Fruit fly (Drosophila melanogaster) whole organism, embryonic: ENCODE results near the gene eIF4A.

ENCODE experiments used
- CG10274 ChIP-seq: fragments of 200-800 bp; sonication (Bioruptor generic); optimal IDR thresholded peaks from 3 replicates; lab custom pipeline; 2017; ENCODE audit warnings: missing biosample characterization, mild to moderate bottlenecking, missing genetic modification characterization
- CG10979 ChIP-seq: fragments of 200-800 bp; sonication (Bioruptor generic); optimal IDR thresholded peaks from 2 replicates; lab custom pipeline; 2018; ENCODE audit warnings: missing biosample characterization, mild to moderate bottlenecking, missing genetic modification characterization, moderate library complexity
- CG11398 ChIP-seq: fragments of 200-800 bp; sonication (Bioruptor generic); optimal IDR thresholded peaks from 2 replicates; lab custom pipeline; 2016; ENCODE audit warnings: missing biosample characterization, missing genetic modification characterization
- CG11504 ChIP-seq: fragments of 200-800 bp; sonication (Bioruptor generic); optimal IDR thresholded peaks from 3 replicates; lab custom pipeline; 2019; ENCODE audit warnings: missing biosample characterization, mild to moderate bottlenecking, missing genetic modification characterization, moderate library complexity
- CG11696 ChIP-seq: fragments of 200-800 bp; sonication (Bioruptor generic); IDR thresholded peaks from 2 replicates; pipeline ENCODE4 v1.3.6; 2022; ENCODE audit warnings: missing biosample characterization, missing genetic modification characterization
- CG12942 ChIP-seq: fragments of 200-800 bp; sonication (Bioruptor generic); optimal IDR thresholded peaks from 3 replicates; lab custom pipeline; 2016; ENCODE audit warnings: missing biosample characterization, missing genetic modification characterization
- CG13287 ChIP-seq: fragments of 200-800 bp; sonication (Bioruptor generic); IDR thresholded peaks from 2 replicates; pipeline ENCODE4 v1.3.6; 2022; ENCODE audit warnings: missing biosample characterization, missing genetic modification characterization; ENCODE audit not compliant: partially characterized antibody
- CG13296 ChIP-seq: fragments of 200-800 bp; sonication (Bioruptor generic); optimal IDR thresholded peaks from 3 replicates; lab custom pipeline; 2018; ENCODE audit warnings: missing biosample characterization, mild to moderate bottlenecking, missing genetic modification characterization
- CG13424 ChIP-seq: fragments of 200-800 bp; sonication (Bioruptor generic); optimal IDR thresholded peaks from 2 replicates; lab custom pipeline; 2019; ENCODE audit warnings: missing biosample characterization, mild to moderate bottlenecking, missing genetic modification characterization, moderate library complexity
- CG15073 ChIP-seq: fragments of 200-800 bp; sonication (Bioruptor generic); optimal IDR thresholded peaks from 2 replicates; lab custom pipeline; 2016; ENCODE audit warnings: missing biosample characterization, missing genetic modification characterization
- CG1529 ChIP-seq: fragments of 200-800 bp; sonication (Bioruptor generic); optimal IDR thresholded peaks from 3 replicates; lab custom pipeline; 2018; ENCODE audit warnings: missing biosample characterization, missing genetic modification characterization
- CG15601 ChIP-seq: fragments of 200-800 bp; sonication (Bioruptor generic); optimal IDR thresholded peaks from 3 replicates; lab custom pipeline; 2019; ENCODE audit warnings: missing biosample characterization, mild to moderate bottlenecking, missing genetic modification characterization, moderate library complexity
- CG1603 ChIP-seq: fragments of 200-800 bp; sonication (Bioruptor generic); optimal IDR thresholded peaks from 2 replicates; lab custom pipeline; 2019; ENCODE audit warnings: missing biosample characterization, mild to moderate bottlenecking, missing genetic modification characterization, moderate library complexity
- CG16863 ChIP-seq: fragments of 200-800 bp; sonication (Bioruptor generic); optimal IDR thresholded peaks from 3 replicates; lab custom pipeline; 2016; ENCODE audit warnings: missing biosample characterization, missing genetic modification characterization
- CG2678 ChIP-seq: fragments of 200-800 bp; sonication (Bioruptor generic); optimal IDR thresholded peaks from 3 replicates; lab custom pipeline; 2019; ENCODE audit warnings: missing biosample characterization, mild to moderate bottlenecking, missing genetic modification characterization, moderate library complexity
- CG2875 ChIP-seq: fragments of 200-800 bp; sonication (Bioruptor generic); optimal IDR thresholded peaks from 2 replicates; lab custom pipeline; 2017; ENCODE audit warnings: missing biosample characterization, mild to moderate bottlenecking, missing genetic modification characterization, missing genetic modification reagents
- CG31365 ChIP-seq: fragments of 200-800 bp; sonication (Bioruptor generic); optimal IDR thresholded peaks from 2 replicates; lab custom pipeline; 2018; ENCODE audit warnings: missing biosample characterization, mild to moderate bottlenecking, missing genetic modification characterization
- CG34376 ChIP-seq: fragments of 200-800 bp; sonication (Bioruptor generic); optimal IDR thresholded peaks from 2 replicates; lab custom pipeline; 2018; ENCODE audit warnings: missing biosample characterization, mild to moderate bottlenecking, missing genetic modification characterization
- CG42726 ChIP-seq: fragments of 200-800 bp; sonication (Bioruptor generic); IDR thresholded peaks from 2 replicates; pipeline ENCODE4 v1.3.6; 2022; ENCODE audit warnings: missing biosample characterization, missing genetic modification characterization; ENCODE audit not compliant: partially characterized antibody
- CG4424 ChIP-seq: fragments of 200-800 bp; sonication (Bioruptor generic); optimal IDR thresholded peaks from 3 replicates; lab custom pipeline; 2016; ENCODE audit warnings: missing biosample characterization, missing genetic modification characterization
- CG6689 ChIP-seq: fragments of 200-800 bp; sonication (Bioruptor generic); IDR thresholded peaks from 2 replicates; pipeline ENCODE4 v1.3.6; 2022; ENCODE audit warnings: missing biosample characterization, missing genetic modification characterization
- CG8478 ChIP-seq: fragments of >200 bp; optimal IDR thresholded peaks from 2 replicates; lab custom pipeline; 2018
- Deaf1 ChIP-seq: fragments of 200-800 bp; optimal IDR thresholded peaks from 3 replicates; lab custom pipeline; 2019; ENCODE audit warnings: missing biosample characterization, mild to moderate bottlenecking, missing genetic modification characterization, moderate library complexity
- Drgx ChIP-seq: fragments of 200-800 bp; sonication (Bioruptor generic); IDR thresholded peaks from 2 replicates; pipeline ENCODE4 v1.3.6; 2022; ENCODE audit warnings: missing biosample characterization, missing genetic modification characterization
- E2f1 ChIP-seq: fragments of 200-800 bp; sonication (Bioruptor generic); IDR thresholded peaks from 2 replicates; pipeline ENCODE4 v1.3.6; 2022; ENCODE audit warnings: missing biosample characterization, missing genetic modification characterization
- HHEX ChIP-seq: fragments of 200-800 bp; sonication (Bioruptor generic); optimal IDR thresholded peaks from 3 replicates; lab custom pipeline; 2017; ENCODE audit warnings: missing biosample characterization, mild to moderate bottlenecking, missing genetic modification characterization, missing genetic modification reagents
- Nf-YA ChIP-seq: fragments of 200-800 bp; sonication (Bioruptor generic); IDR thresholded peaks from 2 replicates; pipeline ENCODE4 v1.3.6; 2022; ENCODE audit warnings: missing biosample characterization, missing genetic modification characterization
- Oli ChIP-seq: fragments of 200-800 bp; sonication (Bioruptor generic); optimal IDR thresholded peaks from 2 replicates; lab custom pipeline; 2018; ENCODE audit warnings: missing biosample characterization, mild to moderate bottlenecking, missing genetic modification characterization, moderate library complexity
- Spps ChIP-seq: fragments of 200-800 bp; sonication (Bioruptor generic); optimal IDR thresholded peaks from 2 replicates; lab custom pipeline; 2018; ENCODE audit warnings: missing biosample characterization, mild to moderate bottlenecking, missing genetic modification characterization
- abd-A ChIP-seq: fragments of 200-800 bp; sonication (Bioruptor generic); optimal IDR thresholded peaks from 3 replicates; lab custom pipeline; 2019; ENCODE audit warnings: missing biosample characterization, mild to moderate bottlenecking, missing genetic modification characterization, moderate library complexity
- ara ChIP-seq: fragments of 200-800 bp; sonication (Bioruptor generic); IDR thresholded peaks from 2 replicates; pipeline ENCODE4 v1.3.6; 2022; ENCODE audit warnings: missing biosample characterization, missing genetic modification characterization
- az2 ChIP-seq: fragments of 200-800 bp; sonication (Bioruptor generic); optimal IDR thresholded peaks from 3 replicates; lab custom pipeline; 2016; ENCODE audit warnings: missing biosample characterization, missing genetic modification characterization
- bsh ChIP-seq, 2 experiments: fragments of 200-800 bp; sonication (Bioruptor generic); optimal IDR thresholded peaks; 2 replicates each; lab custom pipeline; 2017 to 2018; ENCODE audit warnings: mild to moderate bottlenecking in 2 of 2, missing biosample characterization in 2 of 2, missing genetic modification characterization in 2 of 2, moderate library complexity in 1 of 2
- croc ChIP-seq: fragments of 200-800 bp; sonication (Bioruptor generic); conservative IDR thresholded peaks from 3 replicates; pipeline ENCODE4 v1.3.6; 2022; ENCODE audit warnings: missing biosample characterization, missing genetic modification characterization
- danr ChIP-seq: fragments of 200-800 bp; sonication (Bioruptor generic); IDR thresholded peaks from 2 replicates; pipeline ENCODE4 v1.3.6; 2022; ENCODE audit warnings: missing biosample characterization, missing genetic modification characterization
- grau ChIP-seq: fragments of 200-800 bp; optimal IDR thresholded peaks from 3 replicates; lab custom pipeline; 2019; ENCODE audit warnings: missing biosample characterization, mild to moderate bottlenecking, missing genetic modification characterization, moderate library complexity
- grn ChIP-seq: fragments of 200-800 bp; sonication (Bioruptor generic); optimal IDR thresholded peaks from 3 replicates; lab custom pipeline; 2017; ENCODE audit warnings: missing biosample characterization, missing genetic modification characterization
- jigr1 ChIP-seq: fragments of 200-800 bp; sonication (Bioruptor generic); IDR thresholded peaks from 3 replicates; pipeline ENCODE4 v1.3.6; 2022; ENCODE audit warnings: missing biosample characterization, missing genetic modification characterization
- ken ChIP-seq: fragments of 200-800 bp; sonication (Bioruptor generic); IDR thresholded peaks from 3 replicates; pipeline ENCODE4 v1.3.6; 2022; ENCODE audit warnings: missing biosample characterization, missing genetic modification characterization
- lilli ChIP-seq: fragments of 200-800 bp; sonication (Bioruptor generic); optimal IDR thresholded peaks from 3 replicates; lab custom pipeline; 2016; ENCODE audit warnings: missing biosample characterization, missing genetic modification characterization
- oc ChIP-seq: fragments of 200-800 bp; sonication (Bioruptor generic); optimal IDR thresholded peaks from 2 replicates; lab custom pipeline; 2018; ENCODE audit warnings: missing biosample characterization, mild to moderate bottlenecking, missing genetic modification characterization, moderate library complexity
- phol ChIP-seq: fragments of 200-800 bp; sonication (Bioruptor generic); optimal IDR thresholded peaks from 3 replicates; lab custom pipeline; 2018; ENCODE audit warnings: missing biosample characterization, mild to moderate bottlenecking, missing genetic modification characterization, moderate library complexity
- pros ChIP-seq: fragments of 200-800 bp; sonication (Bioruptor generic); optimal IDR thresholded peaks from 3 replicates; lab custom pipeline; 2019; ENCODE audit warnings: missing biosample characterization, mild to moderate bottlenecking, missing genetic modification characterization, moderate library complexity
- row ChIP-seq: fragments of 200-800 bp; sonication (Bioruptor generic); IDR thresholded peaks from 3 replicates; pipeline ENCODE4 v1.3.6; 2022; ENCODE audit warnings: missing biosample characterization, missing genetic modification characterization
- sens ChIP-seq: fragments of 200-800 bp; sonication (Bioruptor generic); peaks from one replicate; lab custom pipeline; 2016; ENCODE audit warnings: missing biosample characterization, missing genetic modification characterization
- sr ChIP-seq: fragments of 200-800 bp; sonication (Bioruptor generic); IDR thresholded peaks from 3 replicates; pipeline ENCODE4 v1.3.6; 2022; ENCODE audit warnings: missing biosample characterization, missing genetic modification characterization
- tio ChIP-seq: fragments of 200-800 bp; sonication (Bioruptor generic); optimal IDR thresholded peaks from 2 replicates; lab custom pipeline; 2017; ENCODE audit warnings: missing biosample characterization, missing genetic modification characterization, inconsistent platforms
- toy ChIP-seq: fragments of 200-800 bp; sonication (Bioruptor generic); IDR thresholded peaks from 2 replicates; pipeline ENCODE4 v1.3.6; 2022; ENCODE audit warnings: missing biosample characterization, missing genetic modification characterization
- yki ChIP-seq: fragments of >200 bp; optimal IDR thresholded peaks from 3 replicates; lab custom pipeline; 2018

The eIF4A gene

DNA sequence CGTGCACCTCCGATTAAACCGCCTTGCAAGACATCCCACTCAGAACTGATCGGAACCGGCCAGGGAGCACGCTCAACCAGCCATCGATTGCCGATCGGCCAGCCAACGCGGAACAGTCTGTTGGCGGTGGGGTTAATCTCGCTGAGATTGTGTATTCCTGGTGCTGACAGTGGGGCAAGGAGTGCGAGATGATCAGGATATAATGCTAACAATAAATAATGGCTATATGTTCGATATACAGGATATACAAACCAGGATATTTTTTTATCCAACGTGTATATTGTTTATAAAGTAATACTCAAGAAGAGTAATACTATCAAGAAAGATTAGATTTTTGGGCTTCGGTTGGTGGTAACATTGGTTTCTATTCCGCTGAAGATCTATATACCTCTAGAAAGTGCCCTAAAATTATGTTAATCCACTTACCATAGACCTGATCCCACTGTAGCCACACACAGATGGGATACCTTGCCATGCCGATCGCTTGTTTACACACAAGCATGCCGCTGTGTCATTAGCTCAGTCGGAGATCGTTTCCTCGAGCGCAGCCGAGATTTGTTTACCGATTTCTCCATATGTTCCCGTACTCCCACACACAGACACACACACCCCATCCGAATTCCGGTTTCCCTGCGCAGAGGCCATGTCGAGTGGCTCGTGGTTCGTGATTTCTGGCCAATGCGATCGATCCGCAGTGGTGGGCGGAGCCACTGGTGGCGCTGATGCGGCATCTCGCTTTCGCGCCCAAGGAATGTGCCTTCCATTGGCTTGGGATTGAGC, 38.0 kb downstream of the eIF4A start, which contains the start of gene H2.0 (continued):
- TF ChIP-seq CG1529 (GFP tag; lab: Kevin White, UChicago) = peak; percentile 38
- peak; percentile 81 for TF ChIP-seq sens (GFP tag; lab: Kevin White, UChicago)
- no peak for TF ChIP-seq jigr1 (GFP tag; lab: Robert Waterston, UW)
- TF ChIP-seq row (GFP tag; lab: Robert Waterston, UW) = peak; percentile 67
- peak; percentile 27 for TF ChIP-seq az2 (GFP tag; lab: Kevin White, UChicago)
- TF ChIP-seq bsh (GFP tag; optimal IDR thresholded peaks at IDR 0.05; lab: Kevin White, UChicago) = peak; percentile 46 to 47
- peak; percentile 52 for TF ChIP-seq phol
- TF ChIP-seq oc (tag; lab: Kevin White, UChicago) = peak; percentile 6
- no peak for TF ChIP-seq yki (lab: Kevin White, UChicago)
- peak; percentile 58 for TF ChIP-seq tio (GFP tag; lab: Kevin White, UChicago)
- TF ChIP-seq CG1603 = peak; percentile 57
- TF ChIP-seq CG16863 (GFP tag; lab: Kevin White, UChicago) = peak; percentile 13
- 0 out of 2 replicates have a peak, but pooled peaks have one; percentile 8 for TF ChIP-seq CG13287 (GFP tag; lab: Robert Waterston, UW)
- TF ChIP-seq CG4424 = peak; percentile 46
- peak; percentile 13 for TF ChIP-seq Spps (tag; lab: Kevin White, UChicago)
- TF ChIP-seq croc (GFP tag; lab: Robert Waterston, UW) = no peak; the same call in 2 of the 3 replicates
- TF ChIP-seq CG2875 = peak; percentile 20
- no peak for TF ChIP-seq CG12942 (GFP tag; lab: Kevin White, UChicago)
- TF ChIP-seq CG6689 (GFP tag; lab: Robert Waterston, UW) = peak; percentile 31; the same call in 1 of the 2 replicates
- TF ChIP-seq Deaf1 (tag; lab: Kevin White, UChicago) = peak; percentile 79
- TF ChIP-seq CG15601 = peak; percentile 36
- peak; percentile 56 for TF ChIP-seq grau (tag; lab: Kevin White, UChicago)
- peak; percentile 52 for TF ChIP-seq abd-A (tag; lab: Kevin White, UChicago)
- TF ChIP-seq CG8478 (lab: Kevin White, UChicago) = peak; percentile 62
- TF ChIP-seq ara (GFP tag; lab: Robert Waterston, UW) = 0 out of 2 replicates have a peak, but pooled peaks have one; percentile 26
- no peak for TF ChIP-seq pros (GFP tag; lab: Kevin White, UChicago)
- peak; percentile 59; the same call in 1 of the 2 replicates for TF ChIP-seq Nf-YA (GFP tag; lab: Robert Waterston, UW)
- TF ChIP-seq grn (GFP tag; lab: Kevin White, UChicago) = peak; percentile 24
- TF ChIP-seq sr = peak; percentile 68; the same call in 2 of the 3 replicates
- TF ChIP-seq E2f1 = no peak
- TF ChIP-seq CG11696 (GFP tag; lab: Robert Waterston, UW) = no peak
- no peak for TF ChIP-seq ken (GFP tag; lab: Robert Waterston, UW)
- TF ChIP-seq CG13296 (GFP tag; lab: Kevin White, UChicago) = no peak
- no peak for TF ChIP-seq CG34376
- no peak for TF ChIP-seq HHEX (GFP tag; lab: Kevin White, UChicago)
- TF ChIP-seq CG10979 (tag; lab: Kevin White, UChicago) = peak; percentile 60
- 0 out of 2 replicates have a peak, but pooled peaks have one; percentile 11 for TF ChIP-seq danr
- TF ChIP-seq CG15073 (GFP tag; lab: Kevin White, UChicago) = no peak
- peak; percentile 52 for TF ChIP-seq CG2678 (tag; lab: Kevin White, UChicago)
- TF ChIP-seq CG42726 (GFP tag; lab: Robert Waterston, UW) = no peak
- no peak for TF ChIP-seq CG11398 (GFP tag; lab: Kevin White, UChicago)
- TF ChIP-seq toy (GFP tag; lab: Robert Waterston, UW) = no peak
- no peak for TF ChIP-seq CG10274 (GFP tag; lab: Kevin White, UChicago)
- no peak for TF ChIP-seq CG31365
- TF ChIP-seq Oli (tag; lab: Kevin White, UChicago) = peak; percentile 46
- peak; percentile 23 for TF ChIP-seq CG13424
- no peak for TF ChIP-seq CG11504 (tag; lab: Kevin White, UChicago)
- TF ChIP-seq lilli = peak; percentile 22
- peak; percentile 7; the same call in 1 of the 2 replicates for TF ChIP-seq Drgx (GFP tag; lab: Robert Waterston, UW)
